Worm (Caenorhabditis elegans) whole organism, mixed stage, embryonic: ENCODE data around the gene ZC84.1.

ENCODE experiments used
- M03D4.4 ChIP-seq: sonication (generic microtip); optimal IDR thresholded peaks from 2 replicates; lab custom pipeline; 2017; ENCODE audit warnings: mild to moderate bottlenecking, missing genetic modification characterization, missing compliant biosample characterization
- bed-3 ChIP-seq: fragments of 200-800 bp; sonication (Bioruptor generic); optimal IDR thresholded peaks from 3 replicates; lab custom pipeline; 2018; ENCODE audit warnings: mild to moderate bottlenecking, missing genetic modification characterization, moderate library complexity, missing compliant biosample characterization
- blmp-1 ChIP-seq: fragments of 150-350 bp; optimal IDR thresholded peaks from 2 replicates; lab custom pipeline; 2014; ENCODE audit warnings: missing biosample characterization, missing genetic modification characterization
- ceh-39 ChIP-seq: fragments of 150-350 bp; optimal IDR thresholded peaks from 2 replicates; lab custom pipeline; 2014; ENCODE audit warnings: missing biosample characterization, missing genetic modification characterization
- ceh-43 ChIP-seq: fragments of 200-800 bp; sonication (Bioruptor generic); optimal IDR thresholded peaks from 2 replicates; lab custom pipeline; 2018; ENCODE audit warnings: mild to moderate bottlenecking, missing genetic modification characterization, moderate library complexity, missing compliant biosample characterization
- ceh-83 ChIP-seq: fragments of 200-800 bp; sonication (Bioruptor generic); optimal IDR thresholded peaks from 2 replicates; lab custom pipeline; 2018; ENCODE audit warnings: mild to moderate bottlenecking, missing genetic modification characterization, missing compliant biosample characterization
- ces-1 ChIP-seq: fragments of 150-350 bp; optimal IDR thresholded peaks from 2 replicates; lab custom pipeline; 2014; ENCODE audit warnings: missing biosample characterization, missing genetic modification reagents, missing genetic modification characterization
- cnd-1 ChIP-seq: fragments of 200-800 bp; sonication (Bioruptor generic); optimal IDR thresholded peaks from 2 replicates; lab custom pipeline; 2018; ENCODE audit warnings: mild to moderate bottlenecking, missing genetic modification characterization, missing compliant biosample characterization
- drap-1 ChIP-seq: fragments of 200-800 bp; sonication (Bioruptor generic); optimal IDR thresholded peaks from 3 replicates; lab custom pipeline; 2018; ENCODE audit warnings: mild to moderate bottlenecking, missing genetic modification characterization, missing compliant biosample characterization
- elt-1 ChIP-seq: sonication (generic microtip); optimal IDR thresholded peaks from 2 replicates; lab custom pipeline; 2017; ENCODE audit warnings: missing genetic modification characterization, mild to moderate bottlenecking, missing compliant biosample characterization, antibody characterized with exemption, moderate library complexity, borderline replicate concordance; ENCODE audit not compliant: insufficient read depth
- flh-1 ChIP-seq: fragments of 200-800 bp; sonication (Bioruptor generic); optimal IDR thresholded peaks from 2 replicates; lab custom pipeline; 2018; ENCODE audit warnings: mild to moderate bottlenecking, missing genetic modification characterization, moderate library complexity, missing compliant biosample characterization
- ham-2 ChIP-seq: fragments of 200-800 bp; sonication (Bioruptor generic); optimal IDR thresholded peaks from 2 replicates; lab custom pipeline; 2018; ENCODE audit warnings: mild to moderate bottlenecking, missing genetic modification characterization, missing compliant biosample characterization
- hlh-1 ChIP-seq: fragments of 150-350 bp; optimal IDR thresholded peaks from 2 replicates; lab custom pipeline; 2014; ENCODE audit warnings: missing biosample characterization, missing genetic modification reagents, missing genetic modification characterization
- lin-13 ChIP-seq: fragments of 150-350 bp; optimal IDR thresholded peaks from 2 replicates; lab custom pipeline; 2014; ENCODE audit warnings: missing biosample characterization, missing genetic modification characterization
- lsy-2 ChIP-seq: fragments of 150-350 bp; optimal IDR thresholded peaks from 2 replicates; lab custom pipeline; 2014; ENCODE audit warnings: missing biosample characterization, missing genetic modification characterization
- mab-5 ChIP-seq: fragments of 150-350 bp; optimal IDR thresholded peaks from 2 replicates; lab custom pipeline; 2014; ENCODE audit warnings: missing biosample characterization, missing genetic modification characterization
- mls-2 ChIP-seq: sonication (generic microtip); optimal IDR thresholded peaks from 2 replicates; lab custom pipeline; 2016; ENCODE audit warnings: mild to moderate bottlenecking, missing genetic modification characterization, moderate library complexity, missing compliant biosample characterization
- nhr-2 ChIP-seq: fragments of 150-350 bp; optimal IDR thresholded peaks from 2 replicates; lab custom pipeline; 2014; ENCODE audit warnings: missing biosample characterization, missing genetic modification characterization
- nhr-237 ChIP-seq: fragments of 150-350 bp; optimal IDR thresholded peaks from 2 replicates; lab custom pipeline; 2014; ENCODE audit warnings: missing biosample characterization, missing genetic modification characterization
- nhr-28 ChIP-seq: fragments of 150-350 bp; optimal IDR thresholded peaks from 2 replicates; lab custom pipeline; 2014; ENCODE audit warnings: missing biosample characterization, missing genetic modification characterization
- sem-2 ChIP-seq: fragments of 200-800 bp; sonication (Bioruptor generic); optimal IDR thresholded peaks from 2 replicates; lab custom pipeline; 2018; ENCODE audit warnings: mild to moderate bottlenecking, missing genetic modification characterization, missing compliant biosample characterization
- snpc-4 ChIP-seq: fragments of 150-350 bp; optimal IDR thresholded peaks from 2 replicates; lab custom pipeline; 2014; ENCODE audit warnings: missing biosample characterization, missing genetic modification characterization
- sptf-1 ChIP-seq: sonication (generic microtip); optimal IDR thresholded peaks from 2 replicates; lab custom pipeline; 2017; ENCODE audit warnings: mild to moderate bottlenecking, missing genetic modification characterization, moderate library complexity, missing compliant biosample characterization
- tbx-8 ChIP-seq: fragments of 200-800 bp; sonication (Bioruptor generic); optimal IDR thresholded peaks from 2 replicates; lab custom pipeline; 2018; ENCODE audit warnings: mild to moderate bottlenecking, missing genetic modification characterization, moderate library complexity, missing compliant biosample characterization
- unc-62 ChIP-seq: fragments of 150-350 bp; optimal IDR thresholded peaks from 2 replicates; lab custom pipeline; 2014; ENCODE audit warnings: missing biosample characterization, missing genetic modification reagents, missing genetic modification characterization
- zip-8 ChIP-seq: fragments of 150-350 bp; optimal IDR thresholded peaks from 2 replicates; lab custom pipeline; 2014; ENCODE audit warnings: missing biosample characterization, missing genetic modification characterization
- ztf-11 ChIP-seq: fragments of 150-350 bp; optimal IDR thresholded peaks from 2 replicates; lab custom pipeline; 2014; ENCODE audit warnings: missing biosample characterization, missing genetic modification characterization

Gene ZC84.1

DNA sequence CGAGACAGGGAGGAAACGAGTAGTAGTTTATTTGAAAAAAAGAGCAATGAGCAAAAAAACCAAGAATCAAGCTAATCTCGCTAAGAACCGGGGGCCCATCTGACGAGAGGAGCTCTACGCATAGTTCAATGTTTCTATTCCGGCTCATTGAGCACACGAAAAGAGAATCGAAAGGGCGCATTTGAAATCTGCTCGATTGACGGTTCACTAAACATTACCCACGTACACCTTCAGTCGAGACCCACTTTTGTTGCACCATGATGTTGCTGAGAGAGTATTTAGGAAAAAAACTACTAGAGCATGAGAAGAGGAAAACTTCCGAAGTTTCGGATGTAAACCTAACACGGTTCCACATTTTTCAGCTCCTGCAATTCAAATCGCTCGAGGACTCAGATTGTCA, 18.9 kb upstream of the ZC84.1 start:
- TF ChIP-seq ceh-83 (GFP tag; lab: Kevin White, UChicago) (peak; percentile 68), ceh-39 (tag; lab: Kevin White, UChicago) (no peak)

DNA sequence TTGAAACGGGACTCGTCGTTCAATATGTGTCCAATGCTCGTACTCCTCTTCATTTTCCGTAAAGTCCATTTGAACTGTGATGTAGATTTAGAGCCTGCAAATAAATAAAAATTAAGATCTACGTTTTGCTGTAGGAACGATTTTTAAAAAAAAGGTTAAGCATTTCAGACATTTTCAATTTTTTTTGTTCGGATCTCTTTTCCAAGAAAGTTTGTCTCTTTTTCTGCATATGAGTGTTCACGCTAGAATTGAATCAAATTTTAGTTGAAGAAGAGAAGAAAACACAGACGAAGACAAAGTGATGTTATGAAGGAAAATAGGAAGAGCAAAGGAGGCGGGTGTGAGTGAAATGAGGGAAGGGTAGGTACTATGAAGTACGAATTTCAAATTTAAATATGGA, 9.3 kb upstream of the ZC84.1 start, which contains the start of gene npr-29:
TSS of gene npr-29 (minus strand) at position 101 of the 400 bp plus-strand sequence.
- TF ChIP-seq ceh-39 (tag; lab: Kevin White, UChicago) = no peak
- TF ChIP-seq flh-1 = no peak
- TF ChIP-seq ces-1 = no peak
- TF ChIP-seq M03D4.4 (tag; lab: Kevin White, UChicago) = no peak
- TF ChIP-seq zip-8 = no peak
- TF ChIP-seq elt-1 (tag; lab: Kevin White, UChicago) = no peak
- TF ChIP-seq sptf-1 = no peak
- no peak for TF ChIP-seq ceh-43
- no peak for TF ChIP-seq snpc-4 (tag; lab: Kevin White, UChicago)
- no peak for TF ChIP-seq mls-2 (tag; lab: Kevin White, UChicago)
- TF ChIP-seq, all 35 proteins: peak for 0

DNA sequence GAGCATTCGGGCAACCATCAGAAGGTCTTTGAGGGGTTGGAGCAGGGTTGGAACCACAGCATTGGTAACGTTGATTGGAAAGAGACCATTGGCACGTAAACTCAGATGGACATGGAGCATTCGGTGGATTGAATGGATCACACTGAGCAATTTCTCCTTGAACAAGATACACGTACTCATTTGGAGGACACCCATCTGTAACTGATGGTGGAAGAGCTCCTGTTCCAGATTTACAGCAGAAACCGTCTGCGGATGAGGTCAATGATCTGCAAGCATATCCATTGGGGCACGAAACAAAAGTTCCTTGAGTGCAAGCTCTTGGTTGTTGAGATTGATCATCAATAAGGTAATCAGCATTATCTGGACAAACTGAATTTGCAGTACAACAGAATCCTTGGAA, 4.1 kb downstream of the ZC84.1 start:
- no peak for TF ChIP-seq nhr-237 (tag; lab: Kevin White, UChicago)
- no peak for TF ChIP-seq zip-8
- TF ChIP-seq bed-3 = no peak
- no peak for TF ChIP-seq lsy-2
- no peak for TF ChIP-seq ztf-11
- no peak for TF ChIP-seq flh-1
- no peak for TF ChIP-seq nhr-28 (tag; lab: Kevin White, UChicago)
- TF ChIP-seq cnd-1 (tag; lab: Kevin White, UChicago) = no peak
- no peak for TF ChIP-seq snpc-4 (tag; lab: Kevin White, UChicago)
- TF ChIP-seq mab-5 (tag; lab: Kevin White, UChicago) = no peak
- TF ChIP-seq, all 35 proteins: peak for 0

- TF ChIP-seq ceh-39 (tag; lab: Kevin White, UChicago) = no peak
Observed at ce11 chrIII:9199605-9200004, 6.5 kb downstream of the ZC84.1 start, which contains the start of gene ZC84.6. Gene ZC84.6, minus strand, starts transcription at chrIII:9199705.

DNA sequence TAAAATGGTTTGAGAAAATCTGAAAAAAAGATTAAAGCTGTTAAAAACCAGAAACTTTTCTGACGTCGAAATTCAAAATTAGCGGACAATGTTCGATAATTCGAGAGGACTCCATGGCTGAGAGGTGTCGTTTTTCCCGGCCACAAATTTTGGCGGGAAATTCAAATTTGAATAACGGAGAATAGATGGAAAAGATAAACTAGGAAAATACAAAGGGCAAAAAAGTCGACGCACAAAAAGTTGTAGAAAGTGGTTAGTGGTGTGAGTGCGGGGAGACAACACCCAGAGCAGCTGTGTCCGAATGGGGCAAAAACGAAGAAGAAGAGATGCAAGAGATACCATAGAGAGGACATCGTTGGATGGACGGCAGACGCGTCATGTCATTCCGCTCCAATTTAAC, 15.0 kb downstream of the ZC84.1 start, which contains the start of gene cls-3:
TSS of gene cls-3 (minus strand) at position 19 of the 400 bp plus-strand sequence.
- TF ChIP-seq M03D4.4 (tag; lab: Kevin White, UChicago) (no peak), nhr-237 (tag; lab: Kevin White, UChicago) (no peak), unc-62 (no peak), ces-1 (peak; percentile 20), ceh-83 (GFP tag; lab: Kevin White, UChicago) (peak; percentile 8), hlh-1 (tag; lab: Kevin White, UChicago) (peak; percentile 40), sptf-1 (no peak), cnd-1 (tag; lab: Kevin White, UChicago) (peak; percentile 35), sem-2 (GFP tag; lab: Kevin White, UChicago) (no peak)

ce11 chrIII:9185722-9186121, 20.4 kb downstream of the ZC84.1 start, which contains the start of gene ZC84.7:
Gene ZC84.7, plus strand, starts transcription at chrIII:9186022.
- TF ChIP-seq lin-13 (no peak), sptf-1 (no peak), nhr-2 (tag; lab: Kevin White, UChicago) (no peak), zip-8 (no peak), mls-2 (tag; lab: Kevin White, UChicago) (no peak), ces-1 (no peak), blmp-1 (tag; lab: Kevin White, UChicago) (no peak), tbx-8 (GFP tag; lab: Kevin White, UChicago) (no peak)

- TF ChIP-seq ham-2 (GFP tag; lab: Kevin White, UChicago) (no peak), unc-62 (no peak), drap-1 (GFP tag; lab: Kevin White, UChicago) (no peak), flh-1 (no peak), ztf-11 (no peak), nhr-28 (tag; lab: Kevin White, UChicago) (no peak)
Observed at ce11 chrIII:9181246-9181645, 24.8 kb downstream of the ZC84.1 start, which contains the start of gene tax-4. Gene tax-4, plus strand, starts transcription at chrIII:9181546.
